Fruit fly (Drosophila melanogaster): Measurements from ENCODE around the gene nub.

Gene nub

dm6 chr2L:12611690-12612089 is 24.3 kb downstream of the nub start:
- TF ChIP-seq CG5204 (GFP tag; optimal IDR thresholded peaks at IDR 0.05) (no peak), Clk (GFP tag; optimal IDR thresholded peaks at IDR 0.05) (no peak), kay (GFP tag; ENCODE audit: borderline replicate concordance) (no peak), CG33017 (tag; optimal IDR thresholded peaks at IDR 0.05) (no peak), cic (GFP tag; optimal IDR thresholded peaks at IDR 0.05) (no peak), cnc (optimal IDR thresholded peaks at IDR 0.05) (no peak), Hr96 (GFP tag; optimal IDR thresholded peaks at IDR 0.05) (no peak), pad (GFP tag; optimal IDR thresholded peaks at IDR 0.05) (no peak), Crg-1 (GFP tag; optimal IDR thresholded peaks at IDR 0.05) (no peak), Mnt (GFP tag; optimal IDR thresholded peaks at IDR 0.05) (no peak), CG11617 (GFP tag; optimal IDR thresholded peaks at IDR 0.05) (no peak), ovo (GFP tag; optimal IDR thresholded peaks at IDR 0.05) (no peak), CG14711 (tag; optimal IDR thresholded peaks at IDR 0.05) (no peak), CG12768 (GFP tag; optimal IDR thresholded peaks at IDR 0.05) (no peak), CG7101 (tag; optimal IDR thresholded peaks at IDR 0.05) (no peak)

- TF ChIP-seq kay (GFP tag; ENCODE audit: borderline replicate concordance) (no peak), CG11617 (GFP tag; optimal IDR thresholded peaks at IDR 0.05) (no peak), cnc (optimal IDR thresholded peaks at IDR 0.05) (no peak), toe (GFP tag; optimal IDR thresholded peaks at IDR 0.05) (no peak), CG7045 (GFP tag; optimal IDR thresholded peaks at IDR 0.05) (no peak), tj (GFP tag; optimal IDR thresholded peaks at IDR 0.05) (no peak), Clk (GFP tag; optimal IDR thresholded peaks at IDR 0.05) (no peak), CG12768 (GFP tag; optimal IDR thresholded peaks at IDR 0.05) (no peak), CG1620 (GFP tag; optimal IDR thresholded peaks at IDR 0.05) (no peak), CG7101 (tag; optimal IDR thresholded peaks at IDR 0.05) (no peak), Hr96 (GFP tag; optimal IDR thresholded peaks at IDR 0.05) (no peak), Crg-1 (GFP tag; optimal IDR thresholded peaks at IDR 0.05) (no peak)
These were observed 25.6 kb downstream of the nub start for dm6 chr2L:12612991-12613390.

dm6 chr2L:12615940-12616450 is 28.6 kb downstream of the nub start:
- no peak for TF ChIP-seq Mnt (GFP tag; optimal IDR thresholded peaks at IDR 0.05)
- no peak for TF ChIP-seq tj (GFP tag; optimal IDR thresholded peaks at IDR 0.05)

dm6 chr2L:12616748-12617147 is 29.3 kb downstream of the nub start:
- TF ChIP-seq toe (GFP tag; optimal IDR thresholded peaks at IDR 0.05): no peak
- TF ChIP-seq bab1 (GFP tag; optimal IDR thresholded peaks at IDR 0.05): no peak
- no peak for TF ChIP-seq CG12768 (GFP tag; optimal IDR thresholded peaks at IDR 0.05)
- no peak for TF ChIP-seq CG7045 (GFP tag; optimal IDR thresholded peaks at IDR 0.05)
- TF ChIP-seq ovo (GFP tag; optimal IDR thresholded peaks at IDR 0.05): no peak
- no peak for TF ChIP-seq CG14711 (tag; optimal IDR thresholded peaks at IDR 0.05)

- peak; percentile 1 for TF ChIP-seq CG12768 (GFP tag; optimal IDR thresholded peaks at IDR 0.05)
- peak; percentile 96 for TF ChIP-seq pad (GFP tag; optimal IDR thresholded peaks at IDR 0.05)
- TF ChIP-seq bab1 (GFP tag; optimal IDR thresholded peaks at IDR 0.05): peak; percentile 5
- TF ChIP-seq ovo (GFP tag; optimal IDR thresholded peaks at IDR 0.05): no peak
These were observed 30.7 kb downstream of the nub start for dm6 chr2L:12618016-12618675.

- TF ChIP-seq CG5204 (GFP tag; optimal IDR thresholded peaks at IDR 0.05): no peak
- no peak for TF ChIP-seq CG7101 (tag; optimal IDR thresholded peaks at IDR 0.05)
- no peak for TF ChIP-seq cic (GFP tag; optimal IDR thresholded peaks at IDR 0.05)
- TF ChIP-seq CG7045 (GFP tag; optimal IDR thresholded peaks at IDR 0.05): no peak
- no peak for TF ChIP-seq CG33017 (tag; optimal IDR thresholded peaks at IDR 0.05)
- TF ChIP-seq ovo (GFP tag; optimal IDR thresholded peaks at IDR 0.05): no peak
- TF ChIP-seq CG11617 (GFP tag; optimal IDR thresholded peaks at IDR 0.05): no peak
- TF ChIP-seq bab1 (GFP tag; optimal IDR thresholded peaks at IDR 0.05): no peak
- no peak for TF ChIP-seq Hr96 (GFP tag; optimal IDR thresholded peaks at IDR 0.05)
- no peak for TF ChIP-seq cnc (optimal IDR thresholded peaks at IDR 0.05)
- TF ChIP-seq CG14711 (tag; optimal IDR thresholded peaks at IDR 0.05): no peak
- TF ChIP-seq Mnt (GFP tag; optimal IDR thresholded peaks at IDR 0.05): no peak
- TF ChIP-seq pad (GFP tag; optimal IDR thresholded peaks at IDR 0.05): no peak
- TF ChIP-seq toe (GFP tag; optimal IDR thresholded peaks at IDR 0.05): no peak
- TF ChIP-seq CG1620 (GFP tag; optimal IDR thresholded peaks at IDR 0.05): no peak
- no peak for TF ChIP-seq Clk (GFP tag; optimal IDR thresholded peaks at IDR 0.05)
- no peak for TF ChIP-seq CG12768 (GFP tag; optimal IDR thresholded peaks at IDR 0.05)
- TF ChIP-seq tj (GFP tag; optimal IDR thresholded peaks at IDR 0.05): no peak
These were observed 35.7 kb downstream of the nub start for dm6 chr2L:12623099-12623498.

dm6 chr2L:12633125-12633524 is 45.7 kb downstream of the nub start:
- no peak for TF ChIP-seq CG1620 (GFP tag; optimal IDR thresholded peaks at IDR 0.05)
- TF ChIP-seq CG7045 (GFP tag; optimal IDR thresholded peaks at IDR 0.05): no peak
- TF ChIP-seq CG5204 (GFP tag; optimal IDR thresholded peaks at IDR 0.05): no peak

All from whole organism, adult.